Fruit fly (Drosophila melanogaster): ENCODE measurements around the gene Cand1.

DNA sequence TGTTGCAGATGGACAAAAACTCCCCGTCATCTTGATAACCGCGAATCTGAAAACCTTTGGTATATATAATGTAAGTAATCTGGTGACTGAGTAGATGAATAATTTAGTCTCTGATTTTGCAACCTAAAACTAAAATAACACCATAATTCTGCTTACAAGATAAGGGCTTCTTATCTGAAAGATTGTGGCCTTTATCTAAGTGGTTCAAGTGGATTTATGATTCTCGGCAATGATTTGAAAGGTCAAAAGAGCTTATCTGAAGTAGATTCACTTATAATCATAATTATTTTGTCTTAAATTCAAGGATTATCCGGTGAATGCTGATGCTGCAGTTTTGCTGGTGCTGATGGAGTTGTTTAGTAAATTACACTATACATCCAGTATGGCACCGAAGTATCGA lies 46.6 kb downstream of the Cand1 start:
- TF ChIP-seq EcR (GFP tag; optimal IDR thresholded peaks at IDR 0.05) = no peak
- no peak for TF ChIP-seq usp (GFP tag; optimal IDR thresholded peaks at IDR 0.05)

Measured in whole organism.